Worm (Caenorhabditis elegans) whole organism, L4 larva: ENCODE measurements around the gene D2024.18.

Experiments used
- F49E8.2 ChIP-seq: sonication (generic microtip); optimal IDR thresholded peaks from 2 replicates; lab custom pipeline; 2016; ENCODE audit warnings: missing compliant biosample characterization, mild to moderate bottlenecking, missing genetic modification characterization, borderline replicate concordance
- R02D3.7 ChIP-seq: fragments of 150-350 bp; sonication (generic microtip); optimal IDR thresholded peaks from 3 replicates; lab custom pipeline; 2014; ENCODE audit warnings: missing biosample characterization, missing genetic modification characterization
- aha-1 ChIP-seq: fragments of 150-350 bp; peaks from one replicate; lab custom pipeline; 2014; ENCODE audit warnings: missing biosample characterization, missing genetic modification characterization
- aly-2 ChIP-seq: sonication (generic microtip); optimal IDR thresholded peaks from 2 replicates; lab custom pipeline; 2018; ENCODE audit warnings: missing biosample characterization, missing genetic modification characterization
- ama-1 ChIP-seq: fragments of 150-350 bp; optimal IDR thresholded peaks from 2 replicates; lab custom pipeline; 2014; ENCODE audit warnings: inconsistent platforms, mixed read lengths
- arid-1 ChIP-seq: fragments of 200-800 bp; sonication (Bioruptor generic); conservative IDR thresholded peaks from 2 replicates; pipeline ENCODE4 v1.3.6; 2022; ENCODE audit warnings: missing genetic modification reagents, missing genetic modification characterization, missing compliant biosample characterization
- ceh-20 ChIP-seq: fragments of 200-800 bp; sonication (Bioruptor generic); IDR thresholded peaks from 2 replicates; pipeline ENCODE4 v1.3.6; 2022; ENCODE audit warnings: missing genetic modification reagents, missing genetic modification characterization, missing compliant biosample characterization
- ceh-28 ChIP-seq: fragments of 150-350 bp; optimal IDR thresholded peaks from 2 replicates; lab custom pipeline; 2014; ENCODE audit warnings: missing biosample characterization, missing genetic modification reagents, missing genetic modification characterization
- daf-12 ChIP-seq: fragments of 150-350 bp; optimal IDR thresholded peaks from 2 replicates; lab custom pipeline; 2014; ENCODE audit warnings: missing biosample characterization, missing genetic modification reagents, missing genetic modification characterization
- daf-16 ChIP-seq, 3 experiments: sonication (generic microtip); optimal IDR thresholded peaks; 2 replicates each; lab custom pipeline; 2016 to 2017; ENCODE audit warnings: missing genetic modification characterization in 3 of 3, missing genetic modification reagents in 3 of 3, mild to moderate bottlenecking in 2 of 3, missing compliant biosample characterization in 2 of 3, missing biosample characterization in 1 of 3, moderate library complexity in 1 of 3
- daf-19 ChIP-seq: fragments of 200-800 bp; sonication (Bioruptor generic); conservative IDR thresholded peaks from 2 replicates; pipeline ENCODE4 v1.3.6; 2022; ENCODE audit warnings: missing genetic modification characterization, missing compliant biosample characterization
- dmd-6 ChIP-seq: fragments of 200-800 bp; sonication (Bioruptor generic); IDR thresholded peaks from 2 replicates; pipeline ENCODE4 v1.3.6; 2022; ENCODE audit warnings: missing genetic modification reagents, missing genetic modification characterization, missing compliant biosample characterization
- dmd-8 ChIP-seq: fragments of 200-800 bp; sonication (Bioruptor generic); IDR thresholded peaks from 2 replicates; pipeline ENCODE4 v1.3.6; 2022; ENCODE audit warnings: missing genetic modification characterization, missing compliant biosample characterization
- duxl-1 ChIP-seq: sonication (generic microtip); optimal IDR thresholded peaks from 2 replicates; lab custom pipeline; 2016; ENCODE audit warnings: mild to moderate bottlenecking, missing genetic modification characterization, moderate library complexity, missing compliant biosample characterization; ENCODE audit not compliant: poor library complexity
- egl-27 ChIP-seq: sonication (generic microtip); optimal IDR thresholded peaks from 3 replicates; lab custom pipeline; 2017; ENCODE audit warnings: missing biosample characterization, missing genetic modification reagents, missing genetic modification characterization
- gei-8 ChIP-seq: fragments of 200-800 bp; sonication (Bioruptor generic); optimal IDR thresholded peaks from 2 replicates; lab custom pipeline; 2018; ENCODE audit warnings: mild to moderate bottlenecking, missing genetic modification characterization, missing compliant biosample characterization
- hif-1 ChIP-seq, 2 experiments: sonication (generic microtip); optimal IDR thresholded peaks; 2 replicates each; lab custom pipeline; 2016 to 2017; ENCODE audit warnings: missing compliant biosample characterization in 2 of 2, missing genetic modification characterization in 2 of 2, missing genetic modification reagents in 2 of 2, missing genotype in 2 of 2, mild to moderate bottlenecking in 1 of 2
- hmg-1.1 ChIP-seq: fragments of 200-800 bp; sonication (Bioruptor generic); IDR thresholded peaks from 2 replicates; pipeline ENCODE4 v1.3.6; 2022; ENCODE audit warnings: missing genetic modification reagents, missing genetic modification characterization, missing compliant biosample characterization
- lim-7 ChIP-seq: fragments of 200-800 bp; sonication (Bioruptor generic); IDR thresholded peaks from 2 replicates; pipeline ENCODE4 v1.3.6; 2022; ENCODE audit warnings: missing genetic modification characterization, missing compliant biosample characterization
- lin-15B ChIP-seq: fragments of 150-350 bp; sonication (generic microtip); optimal IDR thresholded peaks from 3 replicates; lab custom pipeline; 2014; ENCODE audit warnings: missing biosample characterization, missing genetic modification characterization
- lin-29 ChIP-seq: fragments of 200-800 bp; sonication (Bioruptor generic); IDR thresholded peaks from 2 replicates; pipeline ENCODE4 v1.3.6; 2022; ENCODE audit warnings: missing genetic modification reagents, missing genetic modification characterization, missing compliant biosample characterization
- lin-38 ChIP-seq: fragments of 200-800 bp; sonication (Bioruptor generic); IDR thresholded peaks from 2 replicates; pipeline ENCODE4 v1.3.6; 2022; ENCODE audit warnings: missing genetic modification reagents, missing genetic modification characterization, missing compliant biosample characterization
- mdt-29 ChIP-seq: fragments of 200-800 bp; sonication (Bioruptor generic); IDR thresholded peaks from 2 replicates; pipeline ENCODE4 v1.3.6; 2022; ENCODE audit warnings: missing genetic modification reagents, missing genetic modification characterization, missing compliant biosample characterization
- mep-1 ChIP-seq: fragments of 150-350 bp; sonication (generic microtip); optimal IDR thresholded peaks from 3 replicates; lab custom pipeline; 2014; ENCODE audit warnings: missing biosample characterization, missing genetic modification characterization
- mes-2 ChIP-seq: sonication (generic microtip); optimal IDR thresholded peaks from 2 replicates; lab custom pipeline; 2016; ENCODE audit warnings: missing genotype, mild to moderate bottlenecking, missing genetic modification characterization, missing compliant biosample characterization; ENCODE audit not compliant: poor library complexity, severe bottlenecking
- nhr-28 ChIP-seq: fragments of 150-350 bp; optimal IDR thresholded peaks from 2 replicates; lab custom pipeline; 2014; ENCODE audit warnings: missing biosample characterization, missing genetic modification characterization
- nhr-6 ChIP-seq: fragments of 150-350 bp; optimal IDR thresholded peaks from 2 replicates; lab custom pipeline; 2014; ENCODE audit warnings: missing biosample characterization, missing genetic modification characterization
- nhr-77 ChIP-seq: fragments of 150-350 bp; optimal IDR thresholded peaks from 2 replicates; lab custom pipeline; 2014; ENCODE audit warnings: missing biosample characterization, missing genetic modification characterization
- pha-4 ChIP-seq, 2 experiments: fragments of 150-350 bp in 1 of 2; fragments of 200-800 bp in 1 of 2; sonication (Bioruptor generic) in 1 of 2; IDR thresholded peaks in 1 of 2; optimal IDR thresholded peaks in 1 of 2; 2 replicates each; pipeline versions ENCODE4 v1.3.6 to Lab custom; 2014 to 2022; ENCODE audit warnings: missing genetic modification characterization in 2 of 2, missing genetic modification reagents in 2 of 2, missing biosample characterization in 1 of 2, missing compliant biosample characterization in 1 of 2
- pqm-1 ChIP-seq: sonication (generic microtip); optimal IDR thresholded peaks from 2 replicates; lab custom pipeline; 2017; ENCODE audit warnings: missing biosample characterization, missing genetic modification characterization
- set-16 ChIP-seq: fragments of 200-800 bp; sonication (Bioruptor generic); IDR thresholded peaks from 2 replicates; pipeline ENCODE4 v1.3.6; 2022; ENCODE audit warnings: missing genetic modification reagents, missing genetic modification characterization, missing compliant biosample characterization
- snpc-1.2 ChIP-seq: fragments of 200-800 bp; sonication (Bioruptor generic); IDR thresholded peaks from 2 replicates; pipeline ENCODE4 v1.3.6; 2022; ENCODE audit warnings: missing genetic modification reagents, missing genetic modification characterization, missing compliant biosample characterization
- spr-3 ChIP-seq: fragments of 200-800 bp; sonication (Bioruptor generic); optimal IDR thresholded peaks from 2 replicates; lab custom pipeline; 2018; ENCODE audit warnings: mild to moderate bottlenecking, missing genetic modification characterization, missing compliant biosample characterization
- unc-39 ChIP-seq: sonication (generic microtip); optimal IDR thresholded peaks from 2 replicates; lab custom pipeline; 2017; ENCODE audit warnings: missing biosample characterization, missing genetic modification characterization
- unc-62 ChIP-seq, 3 experiments: fragments of 150-350 bp in 1 of 3; sonication (generic microtip); optimal IDR thresholded peaks in 2 of 3; peaks in 1 of 3; 1 replicate in 1 of 3; 2 replicates in 2 of 3; lab custom pipeline; 2014 to 2017; ENCODE audit warnings: missing biosample characterization in 3 of 3, missing genetic modification characterization in 3 of 3, missing genetic modification reagents in 3 of 3, missing genotype in 1 of 3

Gene D2024.18

ce11 chrIV:7211313-7211712 lies 38.9 kb upstream of the D2024.18 start:
- TF ChIP-seq ceh-28 (tag; lab: Kevin White, UChicago) (no peak), unc-62 (GFP tag; optimal IDR thresholded peaks at IDR 0.05 in 1 of 2; lab: Kevin White, UChicago) (peak in 1 of 2 experiments; percentile 54), unc-62 (tag; optimal IDR thresholded peaks at IDR 0.05; lab: Kevin White, UChicago) (no peak)

- no peak for TF ChIP-seq daf-16 (GFP tag; optimal IDR thresholded peaks at IDR 0.05; lab: Kevin White, UChicago)
- TF ChIP-seq daf-16 (tag; optimal IDR thresholded peaks at IDR 0.05; lab: Kevin White, UChicago) = peak; percentile 50
- peak; percentile 58 for TF ChIP-seq pqm-1 (tag; lab: Kevin White, UChicago)
- no peak for TF ChIP-seq pha-4 (GFP tag; IDR thresholded peaks at IDR 0.05; lab: Robert Waterston, UW)
- no peak for TF ChIP-seq pha-4 (tag; optimal IDR thresholded peaks at IDR 0.05; lab: Kevin White, UChicago)
- no peak for TF ChIP-seq F49E8.2 (tag; lab: Kevin White, UChicago)
- no peak for TF ChIP-seq ama-1 (lab: Kevin White, UChicago)
- TF ChIP-seq unc-39 = no peak
- no peak for TF ChIP-seq lim-7
- TF ChIP-seq R02D3.7 (tag; lab: Kevin White, UChicago) = no peak
- TF ChIP-seq mes-2 (tag; lab: Kevin White, UChicago) = no peak
- no peak for TF ChIP-seq mdt-29 (GFP tag; lab: Robert Waterston, UW)
- no peak for TF ChIP-seq mep-1 (tag; lab: Kevin White, UChicago)
Measured at ce11 chrIV:7212769-7213168, 37.5 kb upstream of the D2024.18 start.

ce11 chrIV:7216210-7216609 lies 34.0 kb upstream of the D2024.18 start:
- no peak for TF ChIP-seq hif-1 (tag; optimal IDR thresholded peaks at IDR 0.05; lab: Kevin White, UChicago)
- peak in 1 of 2 experiments; percentile 89 for TF ChIP-seq unc-62 (GFP tag; optimal IDR thresholded peaks at IDR 0.05 in 1 of 2; lab: Kevin White, UChicago)
- TF ChIP-seq unc-62 (tag; optimal IDR thresholded peaks at IDR 0.05; lab: Kevin White, UChicago) = no peak
- peak; percentile 74 for TF ChIP-seq aha-1 (tag; lab: Kevin White, UChicago)

- TF ChIP-seq lin-29 (no peak), hmg-1.1 (no peak), lin-15B (no peak), dmd-6 (GFP tag; lab: Robert Waterston, UW) (no peak), gei-8 (no peak)
Measured at ce11 chrIV:7219398-7220087, 30.7 kb upstream of the D2024.18 start, which contains the start of the genes glb-23 and R13A1.1. glb-23 (minus strand) TSS chrIV:7219498. R13A1.1 (plus strand) TSS chrIV:7220037.

ce11 chrIV:7222088-7222487 lies 28.2 kb upstream of the D2024.18 start:
- TF ChIP-seq egl-27 (tag; lab: Kevin White, UChicago) = no peak
- no peak for TF ChIP-seq nhr-28 (tag; lab: Kevin White, UChicago)
- TF ChIP-seq aha-1 (tag; lab: Kevin White, UChicago) = peak; percentile 56

ce11 chrIV:7227072-7227471 lies 23.2 kb upstream of the D2024.18 start, which contains the start of gene R13A1.10:
R13A1.10 (minus strand) TSS chrIV:7227172.
- TF ChIP-seq lin-38 (GFP tag; lab: Robert Waterston, UW) (peak; percentile 25; the same call in 1 of the 2 replicates), set-16 (GFP tag; lab: Robert Waterston, UW) (no peak), snpc-1.2 (GFP tag; lab: Robert Waterston, UW) (0 out of 2 replicates have a peak, but pooled peaks have one; percentile 17), daf-12 (tag; lab: Kevin White, UChicago) (no peak), spr-3 (GFP tag; lab: Kevin White, UChicago) (no peak), dmd-8 (no peak), hmg-1.1 (no peak), duxl-1 (tag; lab: Kevin White, UChicago) (no peak), nhr-6 (tag; lab: Kevin White, UChicago) (no peak), aly-2 (tag; lab: Kevin White, UChicago) (no peak), nhr-77 (no peak), mdt-29 (GFP tag; lab: Robert Waterston, UW) (no peak), daf-19 (GFP tag; lab: Robert Waterston, UW) (no peak), arid-1 (GFP tag; lab: Robert Waterston, UW) (no peak), ceh-20 (no peak)
